Worm (Caenorhabditis elegans) whole organism, late embryonic: ENCODE measurements around the gene nhr-115.

Source experiments
- C08G9.2 ChIP-seq: sonication (generic microtip); optimal IDR thresholded peaks from 2 replicates; lab custom pipeline; 2016; ENCODE audit warnings: mild to moderate bottlenecking, missing genetic modification characterization, moderate library complexity, missing compliant biosample characterization
- K09A11.1 ChIP-seq: sonication (generic microtip); optimal IDR thresholded peaks from 2 replicates; lab custom pipeline; 2017; ENCODE audit warnings: antibody characterized with exemption, mild to moderate bottlenecking, missing genetic modification characterization, missing compliant biosample characterization; ENCODE audit not compliant: insufficient read depth
- T23F11.4 ChIP-seq: fragments of 200-800 bp; sonication (Bioruptor generic); optimal IDR thresholded peaks from 2 replicates; lab custom pipeline; 2018; ENCODE audit warnings: mild to moderate bottlenecking, missing genetic modification characterization, missing compliant biosample characterization
- Y22D7AL.16 ChIP-seq: sonication (generic microtip); optimal IDR thresholded peaks from 2 replicates; lab custom pipeline; 2016; ENCODE audit warnings: missing genetic modification characterization, missing compliant biosample characterization
- ama-1 ChIP-seq: fragments of 150-350 bp; optimal IDR thresholded peaks from 2 replicates; lab custom pipeline; 2014
- ceh-14 ChIP-seq: sonication (generic microtip); optimal IDR thresholded peaks from 2 replicates; lab custom pipeline; 2016; ENCODE audit warnings: missing genotype, missing genetic modification characterization, missing compliant biosample characterization
- ceh-18 ChIP-seq: sonication (generic microtip); optimal IDR thresholded peaks from 2 replicates; lab custom pipeline; 2016; ENCODE audit warnings: missing genetic modification characterization, missing compliant biosample characterization
- ceh-22 ChIP-seq: sonication (generic microtip); optimal IDR thresholded peaks from 2 replicates; lab custom pipeline; 2017; ENCODE audit warnings: missing biosample characterization, missing genetic modification characterization
- ceh-30 ChIP-seq: fragments of 150-350 bp; optimal IDR thresholded peaks from 2 replicates; lab custom pipeline; 2014; ENCODE audit warnings: missing biosample characterization, missing genetic modification characterization
- ceh-31 ChIP-seq: sonication (generic microtip); optimal IDR thresholded peaks from 2 replicates; lab custom pipeline; 2016; ENCODE audit warnings: missing genetic modification characterization, missing compliant biosample characterization
- ceh-9 ChIP-seq: sonication (generic microtip); optimal IDR thresholded peaks from 2 replicates; lab custom pipeline; 2016; ENCODE audit warnings: mild to moderate bottlenecking, missing genetic modification characterization, inconsistent platforms, missing compliant biosample characterization
- dmd-4 ChIP-seq: sonication (generic microtip); optimal IDR thresholded peaks from 2 replicates; lab custom pipeline; 2016; ENCODE audit warnings: borderline replicate concordance, missing genetic modification characterization, missing compliant biosample characterization
- ets-4 ChIP-seq: sonication (generic microtip); optimal IDR thresholded peaks from 2 replicates; lab custom pipeline; 2016; ENCODE audit warnings: missing genetic modification characterization, missing compliant biosample characterization
- fax-1 ChIP-seq: sonication (generic microtip); optimal IDR thresholded peaks from 2 replicates; lab custom pipeline; 2016; ENCODE audit warnings: missing genotype, missing genetic modification characterization, missing compliant biosample characterization
- fkh-10 ChIP-seq: fragments of 150-350 bp; optimal IDR thresholded peaks from 2 replicates; lab custom pipeline; 2014; ENCODE audit warnings: missing biosample characterization, missing genetic modification reagents, missing genetic modification characterization
- gmeb-2 ChIP-seq: sonication (generic microtip); optimal IDR thresholded peaks from 2 replicates; lab custom pipeline; 2016; ENCODE audit warnings: missing genetic modification characterization, inconsistent platforms, missing compliant biosample characterization
- hlh-13 ChIP-seq: fragments of 200-800 bp; sonication (Bioruptor generic); optimal IDR thresholded peaks from 2 replicates; lab custom pipeline; 2018; ENCODE audit warnings: mild to moderate bottlenecking, missing genetic modification characterization, missing compliant biosample characterization
- hlh-30 ChIP-seq: sonication (generic microtip); optimal IDR thresholded peaks from 2 replicates; lab custom pipeline; 2017; ENCODE audit warnings: antibody characterized with exemption, missing genetic modification characterization, missing compliant biosample characterization; ENCODE audit not compliant: insufficient read depth
- hlh-6 ChIP-seq: sonication (generic microtip); optimal IDR thresholded peaks from 2 replicates; lab custom pipeline; 2016; ENCODE audit warnings: missing genotype, missing genetic modification characterization, missing compliant biosample characterization
- hlh-8 ChIP-seq: sonication (generic microtip); optimal IDR thresholded peaks from 2 replicates; lab custom pipeline; 2016; ENCODE audit warnings: missing genotype, missing genetic modification characterization, missing compliant biosample characterization
- lin-11 ChIP-seq: fragments of 200-800 bp; sonication (Bioruptor generic); optimal IDR thresholded peaks from 2 replicates; lab custom pipeline; 2018; ENCODE audit warnings: mild to moderate bottlenecking, missing genetic modification characterization, missing compliant biosample characterization
- nhr-11 ChIP-seq: fragments of 150-350 bp; optimal IDR thresholded peaks from 2 replicates; lab custom pipeline; 2014; ENCODE audit warnings: missing biosample characterization, missing genetic modification characterization
- nhr-232 ChIP-seq: sonication (generic microtip); optimal IDR thresholded peaks from 2 replicates; lab custom pipeline; 2016; ENCODE audit warnings: missing genetic modification characterization, missing compliant biosample characterization
- npax-4 ChIP-seq: sonication (generic microtip); optimal IDR thresholded peaks from 2 replicates; lab custom pipeline; 2016; ENCODE audit warnings: missing genetic modification characterization, missing compliant biosample characterization
- odd-2 ChIP-seq: sonication (generic microtip); optimal IDR thresholded peaks from 2 replicates; lab custom pipeline; 2017; ENCODE audit warnings: antibody characterized with exemption, mild to moderate bottlenecking, missing genetic modification characterization, missing compliant biosample characterization
- pat-9 ChIP-seq: fragments of 200-800 bp; sonication (Bioruptor generic); optimal IDR thresholded peaks from 2 replicates; lab custom pipeline; 2018; ENCODE audit warnings: mild to moderate bottlenecking, missing genetic modification characterization, moderate library complexity, missing compliant biosample characterization
- pax-1 ChIP-seq: fragments of 150-350 bp; optimal IDR thresholded peaks from 2 replicates; lab custom pipeline; 2014; ENCODE audit warnings: missing biosample characterization, missing genetic modification characterization
- pqm-1 ChIP-seq: sonication (generic microtip); optimal IDR thresholded peaks from 2 replicates; lab custom pipeline; 2016; ENCODE audit warnings: missing genetic modification characterization, missing compliant biosample characterization
- pros-1 ChIP-seq: fragments of 150-350 bp; optimal IDR thresholded peaks from 2 replicates; lab custom pipeline; 2014; ENCODE audit warnings: missing biosample characterization, missing genetic modification reagents, missing genetic modification characterization
- ref-2 ChIP-seq: sonication (generic microtip); optimal IDR thresholded peaks from 2 replicates; lab custom pipeline; 2016; ENCODE audit warnings: missing genetic modification characterization, missing compliant biosample characterization
- rnt-1 ChIP-seq: sonication (generic microtip); optimal IDR thresholded peaks from 2 replicates; lab custom pipeline; 2016; ENCODE audit warnings: missing genetic modification characterization, missing compliant biosample characterization
- sox-4 ChIP-seq: sonication (generic microtip); optimal IDR thresholded peaks from 2 replicates; lab custom pipeline; 2017; ENCODE audit warnings: mild to moderate bottlenecking, missing genetic modification characterization, inconsistent platforms, missing compliant biosample characterization
- syd-9 ChIP-seq: sonication (generic microtip); optimal IDR thresholded peaks from 2 replicates; lab custom pipeline; 2016; ENCODE audit warnings: mild to moderate bottlenecking, missing genetic modification characterization, moderate library complexity, missing compliant biosample characterization
- tbx-2 ChIP-seq: sonication (generic microtip); optimal IDR thresholded peaks from 2 replicates; lab custom pipeline; 2016; ENCODE audit warnings: missing genetic modification characterization, missing compliant biosample characterization
- unc-42 ChIP-seq: sonication (generic microtip); optimal IDR thresholded peaks from 2 replicates; lab custom pipeline; 2016; ENCODE audit warnings: missing genotype, missing genetic modification characterization, missing compliant biosample characterization
- zip-5 ChIP-seq: sonication (generic microtip); optimal IDR thresholded peaks from 2 replicates; lab custom pipeline; 2016; ENCODE audit warnings: missing genetic modification characterization, missing compliant biosample characterization
- ztf-16 ChIP-seq: sonication (generic microtip); optimal IDR thresholded peaks from 2 replicates; lab custom pipeline; 2017; ENCODE audit warnings: missing genetic modification characterization, missing compliant biosample characterization

nhr-115 gene

ce11 chrV:2281499-2281898 lies 10.8 kb upstream of the nhr-115 start, which contains the start of gene nhr-228 (continued):
- no peak for TF ChIP-seq zip-5 (tag; lab: Kevin White, UChicago)
- no peak for TF ChIP-seq gmeb-2
- no peak for TF ChIP-seq sox-4 (tag; lab: Kevin White, UChicago)
- TF ChIP-seq odd-2: no peak
- no peak for TF ChIP-seq npax-4 (tag; lab: Kevin White, UChicago)
- TF ChIP-seq ceh-31 (tag; lab: Kevin White, UChicago): peak; percentile 22

- no peak for TF ChIP-seq ref-2 (tag; lab: Kevin White, UChicago)
- no peak for TF ChIP-seq pqm-1
- no peak for TF ChIP-seq hlh-13
- TF ChIP-seq rnt-1 (tag; lab: Kevin White, UChicago): no peak
- TF ChIP-seq T23F11.4 (GFP tag; lab: Kevin White, UChicago): no peak
- no peak for TF ChIP-seq ztf-16 (tag; lab: Kevin White, UChicago)
- no peak for TF ChIP-seq unc-42 (tag; lab: Kevin White, UChicago)
- TF ChIP-seq tbx-2 (tag; lab: Kevin White, UChicago): no peak
- no peak for TF ChIP-seq pax-1 (tag; lab: Kevin White, UChicago)
- no peak for TF ChIP-seq hlh-6 (tag; lab: Kevin White, UChicago)
- TF ChIP-seq sox-4 (tag; lab: Kevin White, UChicago): no peak
- TF ChIP-seq K09A11.1 (tag; lab: Kevin White, UChicago): no peak
- no peak for TF ChIP-seq Y22D7AL.16 (tag; lab: Kevin White, UChicago)
- TF ChIP-seq fax-1 (tag; lab: Kevin White, UChicago): no peak
- no peak for TF ChIP-seq hlh-30 (tag; lab: Kevin White, UChicago)
- no peak for TF ChIP-seq ceh-22 (tag; lab: Kevin White, UChicago)
- TF ChIP-seq zip-5 (tag; lab: Kevin White, UChicago): no peak
- no peak for TF ChIP-seq syd-9
- TF ChIP-seq ama-1 (lab: Kevin White, UChicago): no peak
- TF ChIP-seq ceh-18 (tag; lab: Kevin White, UChicago): no peak
- TF ChIP-seq, all 69 proteins: peak for 0
These were observed 7.2 kb upstream of the nhr-115 start, which contains the start of gene nhr-227 for ce11 chrV:2285107-2285506. nhr-227 (plus strand) TSS chrV:2285432.

- TF ChIP-seq syd-9: no peak
- no peak for TF ChIP-seq ceh-9 (tag; lab: Kevin White, UChicago)
- no peak for TF ChIP-seq lin-11 (tag; lab: Kevin White, UChicago)
- no peak for TF ChIP-seq hlh-8
- TF ChIP-seq ceh-18 (tag; lab: Kevin White, UChicago): no peak
- no peak for TF ChIP-seq pat-9
- no peak for TF ChIP-seq hlh-30 (tag; lab: Kevin White, UChicago)
- no peak for TF ChIP-seq pros-1
- TF ChIP-seq C08G9.2: no peak
- no peak for TF ChIP-seq zip-5 (tag; lab: Kevin White, UChicago)
- no peak for TF ChIP-seq odd-2
- TF ChIP-seq nhr-11 (tag; lab: Kevin White, UChicago): no peak
- TF ChIP-seq fkh-10 (GFP tag; lab: Kevin White, UChicago): no peak
- no peak for TF ChIP-seq nhr-232 (tag; lab: Kevin White, UChicago)
- no peak for TF ChIP-seq dmd-4 (tag; lab: Kevin White, UChicago)
- TF ChIP-seq ceh-30 (tag; lab: Kevin White, UChicago): no peak
- no peak for TF ChIP-seq sox-4 (tag; lab: Kevin White, UChicago)
- TF ChIP-seq ceh-22 (tag; lab: Kevin White, UChicago): no peak
- TF ChIP-seq ama-1 (lab: Kevin White, UChicago): no peak
These were observed 2.0 kb upstream of the nhr-115 start, which contains the start of gene nhr-225 for ce11 chrV:2290329-2290728. nhr-225 (minus strand) TSS chrV:2290474.

ce11 chrV:2294577-2294976 lies 2.2 kb downstream of the nhr-115 start, which contains the start of gene nhr-226:
nhr-226 (plus strand) TSS chrV:2294877.
- TF ChIP-seq ets-4 (tag; lab: Kevin White, UChicago) (no peak), ceh-14 (tag; lab: Kevin White, UChicago) (no peak), ama-1 (lab: Kevin White, UChicago) (no peak), nhr-11 (tag; lab: Kevin White, UChicago) (no peak)
